Worm (Caenorhabditis elegans): Measurements from ENCODE around the gene F34H10.5.
"Not testable (repeated sequence)": the region's sequence is repeated elsewhere in the genome, so short reads cannot be mapped to it uniquely, and the experiment has no call there.

F34H10.5 gene

ce11 chrX:9622609-9623008 is 12.9 kb upstream of the F34H10.5 start (continued):
- TF ChIP-seq ets-4 (tag; optimal IDR thresholded peaks at IDR 0.05): no peak
- no peak for TF ChIP-seq F13H6.1 (tag; optimal IDR thresholded peaks at IDR 0.05)
- TF ChIP-seq K09A11.1 (tag; optimal IDR thresholded peaks at IDR 0.05; ENCODE audit: insufficient read depth): no peak
- TF ChIP-seq hlh-8 (tag; optimal IDR thresholded peaks at IDR 0.05): no peak
- TF ChIP-seq ceh-6 (GFP tag; optimal IDR thresholded peaks at IDR 0.05): peak; percentile 2
- TF ChIP-seq sox-4 (tag; optimal IDR thresholded peaks at IDR 0.05): peak; percentile 16
- TF ChIP-seq hlh-13 (GFP tag; optimal IDR thresholded peaks at IDR 0.05): no peak
- peak; percentile 0 for TF ChIP-seq C08G9.2 (tag; optimal IDR thresholded peaks at IDR 0.05)
- TF ChIP-seq pha-4 (tag; optimal IDR thresholded peaks at IDR 0.05): no peak
- peak; percentile 4 for TF ChIP-seq ceh-48 (tag; optimal IDR thresholded peaks at IDR 0.05)
- TF ChIP-seq mec-3 (tag; optimal IDR thresholded peaks at IDR 0.05; ENCODE audit: borderline replicate concordance): no peak
- TF ChIP-seq tbx-2 (tag; optimal IDR thresholded peaks at IDR 0.05): no peak
- peak; percentile 11 for TF ChIP-seq T23F11.4 (GFP tag; optimal IDR thresholded peaks at IDR 0.05)
- no peak for TF ChIP-seq ztf-16 (tag; optimal IDR thresholded peaks at IDR 0.05)
- no peak for TF ChIP-seq ahr-1 (tag; optimal IDR thresholded peaks at IDR 0.05)
- TF ChIP-seq dmd-4 (tag; optimal IDR thresholded peaks at IDR 0.05; ENCODE audit: borderline replicate concordance): no peak
- peak; percentile 45 for TF ChIP-seq syd-9 (tag; optimal IDR thresholded peaks at IDR 0.05)
- no peak for TF ChIP-seq pha-2 (tag; optimal IDR thresholded peaks at IDR 0.05)
- TF ChIP-seq pqm-1 (tag; optimal IDR thresholded peaks at IDR 0.05): no peak
- TF ChIP-seq K02D7.2 (tag; optimal IDR thresholded peaks at IDR 0.05): no peak
- TF ChIP-seq ceh-22 (tag; optimal IDR thresholded peaks at IDR 0.05): no peak
- peak; percentile 19 for TF ChIP-seq hlh-15 (tag; optimal IDR thresholded peaks at IDR 0.05)
- TF ChIP-seq ceh-45 (GFP tag; IDR thresholded peaks at IDR 0.05): no peak
- TF ChIP-seq gmeb-2 (tag; optimal IDR thresholded peaks at IDR 0.05): peak; percentile 13
- TF ChIP-seq sox-2 (GFP tag; IDR thresholded peaks at IDR 0.05): peak; percentile 9; the same call in 1 of the 2 replicates
- no peak for TF ChIP-seq npax-4 (tag; optimal IDR thresholded peaks at IDR 0.05)
- TF ChIP-seq ceh-2 (tag; optimal IDR thresholded peaks at IDR 0.05): no peak
- peak; percentile 61 for TF ChIP-seq Y22D7AL.16 (tag; optimal IDR thresholded peaks at IDR 0.05)
- no peak for TF ChIP-seq unc-86 (tag; optimal IDR thresholded peaks at IDR 0.05)
- TF ChIP-seq odd-2 (tag; optimal IDR thresholded peaks at IDR 0.05): no peak
- TF ChIP-seq ceh-19 (GFP tag; optimal IDR thresholded peaks at IDR 0.05): peak; percentile 13
- TF ChIP-seq elt-4 (tag; optimal IDR thresholded peaks at IDR 0.05): no peak
- TF ChIP-seq ceh-34 (tag; optimal IDR thresholded peaks at IDR 0.05): no peak
- TF ChIP-seq eyg-1 (tag; optimal IDR thresholded peaks at IDR 0.05): no peak
- no peak for TF ChIP-seq ceh-31 (tag; optimal IDR thresholded peaks at IDR 0.05)
- TF ChIP-seq unc-42 (tag; optimal IDR thresholded peaks at IDR 0.05): no peak
- TF ChIP-seq dve-1 (tag; optimal IDR thresholded peaks at IDR 0.05): no peak
- TF ChIP-seq ceh-9 (tag; optimal IDR thresholded peaks at IDR 0.05): no peak
- TF ChIP-seq hlh-30 (tag; optimal IDR thresholded peaks at IDR 0.05; ENCODE audit: insufficient read depth): no peak

- TF ChIP-seq C08G9.2, unc-86, nhr-11 (tag; optimal IDR thresholded peaks at IDR 0.05): not testable (repeated sequence)
These were observed 9.7 kb upstream of the F34H10.5 start, which contains the start of gene F34H10.1 for ce11 chrX:9625824-9626223. Gene F34H10.1, plus strand, starts transcription at chrX:9626124.

- TF ChIP-seq sox-2 (GFP tag; IDR thresholded peaks at IDR 0.05) (no peak), pat-9 (tag; optimal IDR thresholded peaks at IDR 0.05) (no peak), pax-1 (tag; optimal IDR thresholded peaks at IDR 0.05) (no peak), fkh-10 (GFP tag; optimal IDR thresholded peaks at IDR 0.05) (no peak), ceh-34 (tag; optimal IDR thresholded peaks at IDR 0.05) (no peak), lin-11 (tag; optimal IDR thresholded peaks at IDR 0.05) (no peak), hlh-13 (GFP tag; optimal IDR thresholded peaks at IDR 0.05) (no peak), ahr-1 (tag; optimal IDR thresholded peaks at IDR 0.05) (no peak), Y22D7AL.16 (tag; optimal IDR thresholded peaks at IDR 0.05) (no peak), ceh-30 (tag; optimal IDR thresholded peaks at IDR 0.05) (no peak), sdc-2 (tag; optimal IDR thresholded peaks at IDR 0.05) (no peak), ztf-16 (tag; optimal IDR thresholded peaks at IDR 0.05) (no peak)
These were observed 5.9 kb upstream of the F34H10.5 start for ce11 chrX:9629552-9629951.

Data from whole organism, late embryonic.